Worm (Caenorhabditis elegans) whole organism, L4 larva: ENCODE measurements around the gene cest-28.

ENCODE experiments used
- aly-2 ChIP-seq: sonication (generic microtip); optimal IDR thresholded peaks from 2 replicates; lab custom pipeline; 2018; ENCODE audit warnings: missing biosample characterization, missing genetic modification characterization
- ceh-62 ChIP-seq: sonication (generic microtip); optimal IDR thresholded peaks from 2 replicates; lab custom pipeline; 2017; ENCODE audit warnings: missing biosample characterization, missing genetic modification characterization
- egl-43 ChIP-seq: fragments of 200-800 bp; sonication (Bioruptor generic); IDR thresholded peaks from 2 replicates; pipeline ENCODE4 v1.3.6; 2022; ENCODE audit warnings: missing genetic modification reagents, missing genetic modification characterization, missing compliant biosample characterization
- fkh-10 ChIP-seq: fragments of 150-350 bp; optimal IDR thresholded peaks from 2 replicates; lab custom pipeline; 2014; ENCODE audit warnings: missing biosample characterization, missing genetic modification reagents, missing genetic modification characterization
- lim-7 ChIP-seq: fragments of 200-800 bp; sonication (Bioruptor generic); IDR thresholded peaks from 2 replicates; pipeline ENCODE4 v1.3.6; 2022; ENCODE audit warnings: missing genetic modification characterization, missing compliant biosample characterization
- lin-39 ChIP-seq: fragments of 150-350 bp; optimal IDR thresholded peaks from 2 replicates; lab custom pipeline; 2014; ENCODE audit warnings: missing biosample characterization, missing genetic modification reagents, missing genetic modification characterization
- nhr-76 ChIP-seq: fragments of 150-350 bp; optimal IDR thresholded peaks from 2 replicates; lab custom pipeline; 2014; ENCODE audit warnings: missing biosample characterization, missing genetic modification characterization
- pha-4 ChIP-seq, 2 experiments: fragments of 150-350 bp in 1 of 2; fragments of 200-800 bp in 1 of 2; sonication (Bioruptor generic) in 1 of 2; IDR thresholded peaks in 1 of 2; optimal IDR thresholded peaks in 1 of 2; 2 replicates each; pipeline versions ENCODE4 v1.3.6 to Lab custom; 2014 to 2022; ENCODE audit warnings: missing genetic modification characterization in 2 of 2, missing genetic modification reagents in 2 of 2, missing biosample characterization in 1 of 2, missing compliant biosample characterization in 1 of 2
- saeg-2 ChIP-seq: fragments of 200-800 bp; sonication (Bioruptor generic); IDR thresholded peaks from 2 replicates; pipeline ENCODE4 v1.3.6; 2022; ENCODE audit warnings: missing genetic modification reagents, missing genetic modification characterization, missing compliant biosample characterization
- snpc-4 ChIP-seq: fragments of 150-350 bp; optimal IDR thresholded peaks from 2 replicates; lab custom pipeline; 2014; ENCODE audit warnings: missing biosample characterization, missing genetic modification characterization
- unc-130 ChIP-seq: sonication (generic microtip); optimal IDR thresholded peaks from 2 replicates; lab custom pipeline; 2016; ENCODE audit warnings: missing genetic modification reagents, missing genetic modification characterization, missing compliant biosample characterization
- ztf-11 ChIP-seq: fragments of 150-350 bp; optimal IDR thresholded peaks from 2 replicates; lab custom pipeline; 2014; ENCODE audit warnings: missing biosample characterization, missing genetic modification characterization

ce11 chrV:6669520-6669919 is at the start of gene cest-28:
- no peak for TF ChIP-seq saeg-2
- TF ChIP-seq fkh-10 (GFP tag; lab: Kevin White, UChicago): no peak
- TF ChIP-seq unc-130 (GFP tag; lab: Kevin White, UChicago): no peak
- TF ChIP-seq egl-43: no peak
- TF ChIP-seq pha-4 (GFP tag; IDR thresholded peaks at IDR 0.05; lab: Robert Waterston, UW): no peak
- no peak for TF ChIP-seq pha-4 (tag; optimal IDR thresholded peaks at IDR 0.05; lab: Kevin White, UChicago)
- no peak for TF ChIP-seq lim-7 (GFP tag; lab: Robert Waterston, UW)
- TF ChIP-seq ceh-62 (tag; lab: Kevin White, UChicago): no peak
- no peak for TF ChIP-seq aly-2 (tag; lab: Kevin White, UChicago)
- no peak for TF ChIP-seq lin-39 (tag; lab: Kevin White, UChicago)
- no peak for TF ChIP-seq snpc-4 (tag; lab: Kevin White, UChicago)
- TF ChIP-seq ztf-11 (tag; lab: Kevin White, UChicago): no peak
- TF ChIP-seq nhr-76: no peak
